Fruit fly (Drosophila melanogaster): Measurements from ENCODE around the gene Clp.

The Clp gene

dm6 chr2L:855052-855547 is 35.3 kb downstream of the Clp start, which contains the start of gene CG13949 (continued):
- peak; percentile 35 for TF ChIP-seq CG32006 (GFP tag; optimal IDR thresholded peaks at IDR 0.05)
- no peak for TF ChIP-seq CG1621 (tag; optimal IDR thresholded peaks at IDR 0.05)
- TF ChIP-seq dac (GFP tag; optimal IDR thresholded peaks at IDR 0.05), result no peak

- TF ChIP-seq fkh (GFP tag; optimal IDR thresholded peaks at IDR 0.05) (peak; percentile 83), CG6792 (GFP tag; optimal IDR thresholded peaks at IDR 0.05) (no peak), Hr4 (GFP tag; optimal IDR thresholded peaks at IDR 0.05) (no peak)
These were observed 36.2 kb downstream of the Clp start for dm6 chr2L:856001-856400.

dm6 chr2L:856690-857488 is 37.1 kb downstream of the Clp start:
- no peak for TF ChIP-seq Blimp-1 (GFP tag; optimal IDR thresholded peaks at IDR 0.05)
- TF ChIP-seq acj6 (GFP tag; optimal IDR thresholded peaks at IDR 0.05), result peak; percentile 29
- TF ChIP-seq fd59A (GFP tag; optimal IDR thresholded peaks at IDR 0.05), result no peak
- TF ChIP-seq CG32006 (GFP tag; optimal IDR thresholded peaks at IDR 0.05), result peak; percentile 36
- peak; percentile 24 for TF ChIP-seq CG6276 (GFP tag; optimal IDR thresholded peaks at IDR 0.05)
- TF ChIP-seq Eip78C (GFP tag), result peak; percentile 81
- peak; percentile 73 for TF ChIP-seq CG6163 (GFP tag; IDR thresholded peaks at IDR 0.05)
- TF ChIP-seq CG16779 (tag; optimal IDR thresholded peaks at IDR 0.05), result no peak
- TF ChIP-seq CG4318 (GFP tag; optimal IDR thresholded peaks at IDR 0.05), result no peak
- TF ChIP-seq Eip93F (GFP tag; optimal IDR thresholded peaks at IDR 0.05), result no peak
- TF ChIP-seq CG31627 (GFP tag; optimal IDR thresholded peaks at IDR 0.05), result peak; percentile 3
- peak; percentile 1 for TF ChIP-seq lz (GFP tag; optimal IDR thresholded peaks at IDR 0.05)
- no peak for TF ChIP-seq Ets21C (GFP tag; optimal IDR thresholded peaks at IDR 0.05)
- TF ChIP-seq Eip75B (GFP tag; optimal IDR thresholded peaks at IDR 0.05), result peak; percentile 26
- TF ChIP-seq net (GFP tag; optimal IDR thresholded peaks at IDR 0.05), result peak; percentile 5
- no peak for TF ChIP-seq dsx (GFP tag; optimal IDR thresholded peaks at IDR 0.05; ENCODE audit: poor library complexity, severe bottlenecking)
- no peak for TF ChIP-seq vri (GFP tag; optimal IDR thresholded peaks at IDR 0.05)
- peak; percentile 16 for TF ChIP-seq cyc (GFP tag; optimal IDR thresholded peaks at IDR 0.05)
- no peak for TF ChIP-seq CG6808 (GFP tag; optimal IDR thresholded peaks at IDR 0.05)
- TF ChIP-seq pdm3 (GFP tag; optimal IDR thresholded peaks at IDR 0.05), result peak; percentile 54
- peak; percentile 14 for TF ChIP-seq Lpt (GFP tag; optimal IDR thresholded peaks at IDR 0.05)
- peak; percentile 28 for TF ChIP-seq topi (GFP tag; optimal IDR thresholded peaks at IDR 0.05)
- TF ChIP-seq CG15336 (GFP tag; IDR thresholded peaks at IDR 0.05), result 0 out of 2 replicates have a peak, but pooled peaks have one; percentile 35
- TF ChIP-seq Hr39 (GFP tag; optimal IDR thresholded peaks at IDR 0.05), result peak; percentile 40
- no peak for TF ChIP-seq CG6854 (GFP tag; optimal IDR thresholded peaks at IDR 0.05)
- no peak for TF ChIP-seq fd85E (GFP tag; optimal IDR thresholded peaks at IDR 0.05)
- peak; percentile 41 for TF ChIP-seq CG7368 (GFP tag; optimal IDR thresholded peaks at IDR 0.05)
- TF ChIP-seq CG1621 (tag; optimal IDR thresholded peaks at IDR 0.05), result peak; percentile 12
- peak; percentile 28 for TF ChIP-seq Hr4 (GFP tag; optimal IDR thresholded peaks at IDR 0.05)
- peak; percentile 17 for TF ChIP-seq Sox15 (GFP tag; optimal IDR thresholded peaks at IDR 0.05)
- peak; percentile 28 for TF ChIP-seq esn (GFP tag; optimal IDR thresholded peaks at IDR 0.05)
- TF ChIP-seq Gug (GFP tag; IDR thresholded peaks at IDR 0.05), result peak; percentile 29; the same call in 1 of the 2 replicates
- TF ChIP-seq fkh (GFP tag; optimal IDR thresholded peaks at IDR 0.05), result peak; percentile 20
- peak; percentile 36 for TF ChIP-seq Ets96B (tag; optimal IDR thresholded peaks at IDR 0.05)
- peak; percentile 23 for TF ChIP-seq CG10631 (GFP tag; optimal IDR thresholded peaks at IDR 0.05)
- TF ChIP-seq CG3919 (GFP tag; optimal IDR thresholded peaks at IDR 0.05), result peak; percentile 47
- peak; percentile 4 for TF ChIP-seq CG8319 (GFP tag; optimal IDR thresholded peaks at IDR 0.05)
- no peak for TF ChIP-seq CG10669 (GFP tag; optimal IDR thresholded peaks at IDR 0.05)
- TF ChIP-seq achi (GFP tag; optimal IDR thresholded peaks at IDR 0.05), result peak; percentile 37
- no peak for TF ChIP-seq CG3032 (tag; optimal IDR thresholded peaks at IDR 0.05)
- peak; percentile 24 for TF ChIP-seq CG6792 (GFP tag; optimal IDR thresholded peaks at IDR 0.05)
- peak; percentile 91 for TF ChIP-seq svp (GFP tag)
- peak; percentile 47 for TF ChIP-seq CG11902 (GFP tag; optimal IDR thresholded peaks at IDR 0.05)
- TF ChIP-seq eg (GFP tag; IDR thresholded peaks at IDR 0.05), result peak; percentile 74

Data from whole organism, prepupa.